Worm (Caenorhabditis elegans) whole organism, L4 larva: ENCODE measurements around the gene Y43F4A.4.
A peak's percentile ranks its signal among the peaks of the same experiment; 100 is the strongest.

Experiments
- D1046.2 ChIP-seq: fragments of 200-800 bp; sonication (Bioruptor generic); IDR thresholded peaks from 2 replicates; pipeline ENCODE4 v1.3.6; 2022; ENCODE audit warnings: missing genetic modification characterization, missing compliant biosample characterization
- F37D6.2 ChIP-seq: sonication (generic microtip); optimal IDR thresholded peaks from 2 replicates; lab custom pipeline; 2016; ENCODE audit warnings: mild to moderate bottlenecking, missing genetic modification characterization, missing compliant biosample characterization
- F44E2.7 ChIP-seq: fragments of 200-800 bp; sonication (Bioruptor generic); IDR thresholded peaks from 2 replicates; pipeline ENCODE4 v2.1.2; 2022; ENCODE audit warnings: missing genetic modification characterization, missing compliant biosample characterization
- T20F7.1 ChIP-seq: fragments of 200-800 bp; sonication (Bioruptor generic); optimal IDR thresholded peaks from 2 replicates; lab custom pipeline; 2018; ENCODE audit warnings: mild to moderate bottlenecking, missing genetic modification characterization, missing compliant biosample characterization
- T26A8.4 ChIP-seq: fragments of 200-800 bp; sonication (Bioruptor generic); IDR thresholded peaks from 2 replicates; pipeline ENCODE4 v1.3.6; 2022; ENCODE audit warnings: missing genetic modification characterization, missing compliant biosample characterization
- Y48G9A.11 ChIP-seq: fragments of 200-800 bp; sonication (Bioruptor generic); IDR thresholded peaks from 2 replicates; pipeline ENCODE4 v1.3.6; 2022; ENCODE audit warnings: missing genetic modification reagents, missing genetic modification characterization, missing compliant biosample characterization
- aha-1 ChIP-seq: fragments of 150-350 bp; peaks from one replicate; lab custom pipeline; 2014; ENCODE audit warnings: missing biosample characterization, missing genetic modification characterization
- aly-2 ChIP-seq: sonication (generic microtip); optimal IDR thresholded peaks from 2 replicates; lab custom pipeline; 2018; ENCODE audit warnings: missing biosample characterization, missing genetic modification characterization
- attf-4 ChIP-seq: sonication (generic microtip); optimal IDR thresholded peaks from 3 replicates; lab custom pipeline; 2017; ENCODE audit warnings: missing biosample characterization, missing genetic modification characterization
- ceh-20 ChIP-seq: fragments of 200-800 bp; sonication (Bioruptor generic); IDR thresholded peaks from 2 replicates; pipeline ENCODE4 v1.3.6; 2022; ENCODE audit warnings: missing genetic modification reagents, missing genetic modification characterization, missing compliant biosample characterization
- ceh-28 ChIP-seq: fragments of 150-350 bp; optimal IDR thresholded peaks from 2 replicates; lab custom pipeline; 2014; ENCODE audit warnings: missing biosample characterization, missing genetic modification reagents, missing genetic modification characterization
- ceh-44 ChIP-seq: fragments of 200-800 bp; sonication (Bioruptor generic); IDR thresholded peaks from 2 replicates; pipeline ENCODE4 v1.3.6; 2022; ENCODE audit warnings: missing genetic modification reagents, missing genetic modification characterization, missing compliant biosample characterization
- ctbp-1 ChIP-seq: fragments of 200-800 bp; sonication (Bioruptor generic); IDR thresholded peaks from 2 replicates; pipeline ENCODE4 v1.3.6; 2022; ENCODE audit warnings: missing genetic modification reagents, missing genetic modification characterization, missing compliant biosample characterization
- daf-16 ChIP-seq, 3 experiments: sonication (generic microtip); optimal IDR thresholded peaks; 2 replicates each; lab custom pipeline; 2016 to 2017; ENCODE audit warnings: missing genetic modification characterization in 3 of 3, missing genetic modification reagents in 3 of 3, mild to moderate bottlenecking in 2 of 3, missing compliant biosample characterization in 2 of 3, missing biosample characterization in 1 of 3, moderate library complexity in 1 of 3
- daf-19 ChIP-seq: fragments of 200-800 bp; sonication (Bioruptor generic); conservative IDR thresholded peaks from 2 replicates; pipeline ENCODE4 v1.3.6; 2022; ENCODE audit warnings: missing genetic modification characterization, missing compliant biosample characterization
- dpl-1 ChIP-seq: fragments of 150-350 bp; optimal IDR thresholded peaks from 2 replicates; lab custom pipeline; 2014; ENCODE audit warnings: missing biosample characterization, missing genetic modification reagents, missing genetic modification characterization
- egl-43 ChIP-seq: fragments of 200-800 bp; sonication (Bioruptor generic); IDR thresholded peaks from 2 replicates; pipeline ENCODE4 v1.3.6; 2022; ENCODE audit warnings: missing genetic modification reagents, missing genetic modification characterization, missing compliant biosample characterization
- fkh-10 ChIP-seq: fragments of 150-350 bp; optimal IDR thresholded peaks from 2 replicates; lab custom pipeline; 2014; ENCODE audit warnings: missing biosample characterization, missing genetic modification reagents, missing genetic modification characterization
- hlh-11 ChIP-seq: fragments of 200-800 bp; sonication (Bioruptor generic); optimal IDR thresholded peaks from 2 replicates; lab custom pipeline; 2018; ENCODE audit warnings: mild to moderate bottlenecking, missing genetic modification characterization, missing compliant biosample characterization
- hmg-1.1 ChIP-seq: fragments of 200-800 bp; sonication (Bioruptor generic); IDR thresholded peaks from 2 replicates; pipeline ENCODE4 v1.3.6; 2022; ENCODE audit warnings: missing genetic modification reagents, missing genetic modification characterization, missing compliant biosample characterization
- lim-7 ChIP-seq: fragments of 200-800 bp; sonication (Bioruptor generic); IDR thresholded peaks from 2 replicates; pipeline ENCODE4 v1.3.6; 2022; ENCODE audit warnings: missing genetic modification characterization, missing compliant biosample characterization
- lin-13 ChIP-seq: fragments of 150-350 bp; optimal IDR thresholded peaks from 2 replicates; lab custom pipeline; 2014; ENCODE audit warnings: missing biosample characterization, missing genetic modification reagents, missing genetic modification characterization
- lin-15B ChIP-seq: fragments of 150-350 bp; sonication (generic microtip); optimal IDR thresholded peaks from 3 replicates; lab custom pipeline; 2014; ENCODE audit warnings: missing biosample characterization, missing genetic modification characterization
- lin-29 ChIP-seq: fragments of 200-800 bp; sonication (Bioruptor generic); IDR thresholded peaks from 2 replicates; pipeline ENCODE4 v1.3.6; 2022; ENCODE audit warnings: missing genetic modification reagents, missing genetic modification characterization, missing compliant biosample characterization
- madf-9 ChIP-seq: fragments of 200-800 bp; sonication (Bioruptor generic); conservative IDR thresholded peaks from 2 replicates; pipeline ENCODE4 v1.3.6; 2022; ENCODE audit warnings: missing genetic modification reagents, missing genetic modification characterization, missing compliant biosample characterization
- mdt-29 ChIP-seq: fragments of 200-800 bp; sonication (Bioruptor generic); IDR thresholded peaks from 2 replicates; pipeline ENCODE4 v1.3.6; 2022; ENCODE audit warnings: missing genetic modification reagents, missing genetic modification characterization, missing compliant biosample characterization
- mxl-2 ChIP-seq: fragments of 200-800 bp; sonication (Bioruptor generic); conservative IDR thresholded peaks from 2 replicates; pipeline ENCODE4 v1.3.6; 2022; ENCODE audit warnings: missing genetic modification reagents, missing genetic modification characterization, missing compliant biosample characterization
- mxl-3 ChIP-seq: fragments of 200-800 bp; sonication (Bioruptor generic); optimal IDR thresholded peaks from 2 replicates; lab custom pipeline; 2018; ENCODE audit warnings: mild to moderate bottlenecking, missing genetic modification characterization, missing compliant biosample characterization
- nhr-10 ChIP-seq: fragments of 150-350 bp; optimal IDR thresholded peaks from 2 replicates; lab custom pipeline; 2014; ENCODE audit warnings: missing biosample characterization, missing genetic modification characterization
- nhr-102 ChIP-seq: sonication (generic microtip); optimal IDR thresholded peaks from 2 replicates; lab custom pipeline; 2016; ENCODE audit warnings: mild to moderate bottlenecking, missing genetic modification characterization, moderate library complexity, missing compliant biosample characterization
- nhr-25 ChIP-seq: sonication (generic microtip); optimal IDR thresholded peaks from 2 replicates; lab custom pipeline; 2017; ENCODE audit warnings: missing genetic modification characterization, mild to moderate bottlenecking, missing compliant biosample characterization, antibody characterized with exemption, moderate library complexity, borderline replicate concordance; ENCODE audit not compliant: insufficient read depth
- nhr-41 ChIP-seq: fragments of 200-800 bp; sonication (Bioruptor generic); IDR thresholded peaks from 2 replicates; pipeline ENCODE4 v1.3.6; 2022; ENCODE audit warnings: missing genetic modification reagents, missing genetic modification characterization, missing compliant biosample characterization
- nhr-48 ChIP-seq: sonication (generic microtip); optimal IDR thresholded peaks from 2 replicates; lab custom pipeline; 2016; ENCODE audit warnings: mild to moderate bottlenecking, missing genetic modification characterization, missing compliant biosample characterization
- pha-4 ChIP-seq, 2 experiments: fragments of 150-350 bp in 1 of 2; fragments of 200-800 bp in 1 of 2; sonication (Bioruptor generic) in 1 of 2; IDR thresholded peaks in 1 of 2; optimal IDR thresholded peaks in 1 of 2; 2 replicates each; pipeline versions ENCODE4 v1.3.6 to Lab custom; 2014 to 2022; ENCODE audit warnings: missing genetic modification characterization in 2 of 2, missing genetic modification reagents in 2 of 2, missing biosample characterization in 1 of 2, missing compliant biosample characterization in 1 of 2
- php-3 ChIP-seq: fragments of 200-800 bp; sonication (Bioruptor generic); IDR thresholded peaks from 2 replicates; pipeline ENCODE4 v1.3.6; 2022; ENCODE audit warnings: missing genetic modification reagents, missing genetic modification characterization, missing compliant biosample characterization
- set-16 ChIP-seq: fragments of 200-800 bp; sonication (Bioruptor generic); IDR thresholded peaks from 2 replicates; pipeline ENCODE4 v1.3.6; 2022; ENCODE audit warnings: missing genetic modification reagents, missing genetic modification characterization, missing compliant biosample characterization
- spr-1 ChIP-seq: sonication (generic microtip); optimal IDR thresholded peaks from 2 replicates; lab custom pipeline; 2016; ENCODE audit warnings: mild to moderate bottlenecking, missing genetic modification characterization, missing compliant biosample characterization
- tag-97 ChIP-seq: fragments of 200-800 bp; sonication (Bioruptor generic); IDR thresholded peaks from 2 replicates; pipeline ENCODE4 v1.3.6; 2022; ENCODE audit warnings: missing genetic modification characterization, missing compliant biosample characterization
- unc-130 ChIP-seq: sonication (generic microtip); optimal IDR thresholded peaks from 2 replicates; lab custom pipeline; 2016; ENCODE audit warnings: missing genetic modification reagents, missing genetic modification characterization, missing compliant biosample characterization
- unc-62 ChIP-seq, 3 experiments: fragments of 150-350 bp in 1 of 3; sonication (generic microtip); optimal IDR thresholded peaks in 2 of 3; peaks in 1 of 3; 1 replicate in 1 of 3; 2 replicates in 2 of 3; lab custom pipeline; 2014 to 2017; ENCODE audit warnings: missing biosample characterization in 3 of 3, missing genetic modification characterization in 3 of 3, missing genetic modification reagents in 3 of 3, missing genotype in 1 of 3
- zip-11 ChIP-seq: fragments of 200-800 bp; sonication (Bioruptor generic); IDR thresholded peaks from 2 replicates; pipeline ENCODE4 v1.3.6; 2022; ENCODE audit warnings: missing genetic modification characterization, missing compliant biosample characterization
- zip-2 ChIP-seq: fragments of 150-350 bp; optimal IDR thresholded peaks from 2 replicates; lab custom pipeline; 2014; ENCODE audit warnings: missing biosample characterization, missing genetic modification characterization
- ztf-11 ChIP-seq: fragments of 150-350 bp; optimal IDR thresholded peaks from 2 replicates; lab custom pipeline; 2014; ENCODE audit warnings: missing biosample characterization, missing genetic modification characterization

Y43F4A.4 gene

DNA sequence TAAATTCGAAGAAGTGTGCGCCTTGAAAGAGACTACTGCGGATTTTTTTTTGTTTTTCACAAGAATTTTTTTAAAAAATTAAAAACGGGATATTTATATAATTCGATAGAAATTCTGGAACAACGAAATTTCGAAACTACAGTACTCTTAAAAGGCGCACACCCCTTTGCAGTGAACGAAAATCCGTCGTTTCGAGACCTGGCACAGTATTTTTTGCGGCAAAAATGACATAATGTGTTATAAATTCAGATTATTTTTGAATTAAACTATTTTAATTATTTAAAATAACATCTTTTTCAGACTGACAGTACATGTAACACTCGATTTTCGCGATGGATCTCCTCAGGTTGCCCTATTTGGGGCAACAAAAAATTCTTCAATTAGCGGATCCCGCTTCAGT lies 17.6 kb downstream of the Y43F4A.4 start, which contains the start of gene F56A8.4:
F56A8.4 (plus strand) TSS at position 301 of the 400 bp plus-strand sequence.
- TF ChIP-seq zip-11, result no peak
- no peak for TF ChIP-seq lin-13 (GFP tag; lab: Kevin White, UChicago)
- TF ChIP-seq tag-97 (GFP tag; lab: Robert Waterston, UW), result no peak
- TF ChIP-seq nhr-25 (tag; lab: Kevin White, UChicago), result no peak
- no peak for TF ChIP-seq ceh-20 (GFP tag; lab: Robert Waterston, UW)
- no peak for TF ChIP-seq mdt-29 (GFP tag; lab: Robert Waterston, UW)
- no peak for TF ChIP-seq attf-4 (tag; lab: Kevin White, UChicago)
- TF ChIP-seq nhr-41 (GFP tag; lab: Robert Waterston, UW), result no peak
- no peak for TF ChIP-seq lin-15B (tag; lab: Kevin White, UChicago)
- TF ChIP-seq ceh-28, result no peak
- no peak for TF ChIP-seq T20F7.1
- no peak for TF ChIP-seq unc-130
- TF ChIP-seq aly-2 (tag; lab: Kevin White, UChicago), result no peak

DNA sequence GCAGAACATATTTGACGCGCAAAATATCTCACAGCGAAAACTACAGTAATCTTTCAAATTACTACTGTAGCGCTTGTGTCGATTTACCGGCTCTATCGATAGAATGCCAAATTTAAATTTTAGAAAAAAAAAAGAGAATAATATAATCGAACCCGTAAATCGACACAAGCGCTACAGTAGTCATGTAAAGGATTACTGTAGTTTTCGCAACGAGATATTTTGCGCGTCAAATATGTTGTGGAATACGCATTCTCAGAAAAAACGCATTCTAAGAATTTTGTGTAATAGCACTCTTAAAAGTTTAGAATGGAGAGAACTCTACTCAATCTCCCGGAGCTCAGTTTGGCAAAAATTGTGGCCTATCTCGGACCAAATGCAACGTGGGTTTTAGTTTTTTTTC lies 20.2 kb downstream of the Y43F4A.4 start, which contains the start of gene F56A8.5:
F56A8.5 (plus strand) TSS at position 301 of the 400 bp plus-strand sequence.
- TF ChIP-seq lin-15B (tag; lab: Kevin White, UChicago) (no peak), ctbp-1 (GFP tag; lab: Robert Waterston, UW) (no peak), lin-13 (GFP tag; lab: Kevin White, UChicago) (no peak), nhr-10 (tag; lab: Kevin White, UChicago) (no peak), F44E2.7 (GFP tag; lab: Robert Waterston, UW) (no peak), Y48G9A.11 (GFP tag; lab: Robert Waterston, UW) (no peak), nhr-102 (no peak), ceh-28 (no peak)

DNA sequence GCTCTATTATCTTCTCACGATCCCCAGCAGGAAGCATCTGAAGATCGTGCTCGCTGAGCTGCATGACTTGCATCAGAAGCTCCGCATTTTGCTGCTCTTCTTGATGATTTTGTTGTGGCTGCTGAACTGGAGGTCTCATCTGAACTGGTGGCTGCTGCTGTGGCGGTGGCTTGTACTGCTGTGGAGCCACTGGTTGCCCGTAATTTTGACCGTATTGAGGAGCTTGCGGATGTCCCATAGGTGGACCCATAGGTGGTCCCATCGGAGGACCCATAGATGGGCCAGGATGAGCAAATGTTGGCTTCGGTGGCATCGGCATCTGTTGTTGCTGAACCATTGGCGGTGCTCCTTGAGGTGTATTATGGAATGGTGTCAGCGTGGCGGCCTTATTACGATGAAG lies 21.7 kb downstream of the Y43F4A.4 start:
- TF ChIP-seq php-3 (GFP tag; lab: Robert Waterston, UW) (0 out of 2 replicates have a peak, but pooled peaks have one; percentile 8), unc-62 (GFP tag; optimal IDR thresholded peaks at IDR 0.05 in 1 of 2; lab: Kevin White, UChicago) (peak in 1 of 2 experiments; percentile 28), unc-62 (tag; optimal IDR thresholded peaks at IDR 0.05; lab: Kevin White, UChicago) (no peak), ceh-44 (GFP tag; lab: Robert Waterston, UW) (no peak), T20F7.1 (no peak), aha-1 (tag; lab: Kevin White, UChicago) (no peak), nhr-102 (no peak), spr-1 (no peak), madf-9 (no peak), Y48G9A.11 (GFP tag; lab: Robert Waterston, UW) (no peak), set-16 (GFP tag; lab: Robert Waterston, UW) (peak; percentile 57), nhr-48 (no peak)

DNA sequence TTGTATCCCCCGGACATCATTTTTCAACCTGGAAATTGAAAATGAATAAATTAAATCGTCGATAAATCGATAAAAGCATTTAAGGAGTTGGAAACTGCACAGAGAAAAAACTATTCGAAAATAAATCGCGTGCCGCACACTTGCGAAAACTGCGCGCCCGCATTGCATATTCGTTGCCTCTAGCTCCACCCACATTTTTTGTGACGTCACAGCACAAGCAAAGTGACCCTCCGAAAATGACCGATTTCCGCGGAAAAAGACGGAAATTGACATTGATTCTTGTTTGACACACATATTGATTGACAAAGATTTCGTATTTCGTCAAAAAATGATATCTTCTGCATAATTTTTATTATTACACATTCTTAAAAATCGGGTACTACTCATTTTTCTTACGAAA lies 23.5 kb downstream of the Y43F4A.4 start, which contains the start of gene cpf-2:
cpf-2 (minus strand) TSS at position 28 of the 400 bp plus-strand sequence.
- TF ChIP-seq pha-4 (GFP tag; IDR thresholded peaks at IDR 0.05; lab: Robert Waterston, UW), result 0 out of 2 replicates have a peak, but pooled peaks have one; percentile 24
- TF ChIP-seq pha-4 (tag; optimal IDR thresholded peaks at IDR 0.05; lab: Kevin White, UChicago), result no peak
- peak; percentile 63; the same call in 1 of the 2 replicates for TF ChIP-seq lim-7
- TF ChIP-seq unc-62 (GFP tag; optimal IDR thresholded peaks at IDR 0.05 in 1 of 2; lab: Kevin White, UChicago), result peak in 1 of 2 experiments; percentile 74
- TF ChIP-seq unc-62 (tag; optimal IDR thresholded peaks at IDR 0.05; lab: Kevin White, UChicago), result no peak
- TF ChIP-seq T26A8.4 (GFP tag; lab: Robert Waterston, UW), result peak; percentile 67
- TF ChIP-seq ztf-11 (tag; lab: Kevin White, UChicago), result no peak
- TF ChIP-seq nhr-41 (GFP tag; lab: Robert Waterston, UW), result no peak
- TF ChIP-seq ctbp-1 (GFP tag; lab: Robert Waterston, UW), result peak; percentile 57; the same call in 1 of the 2 replicates
- TF ChIP-seq nhr-102, result peak; percentile 40
- peak; percentile 53 for TF ChIP-seq mxl-3 (GFP tag; lab: Kevin White, UChicago)
- no peak for TF ChIP-seq mxl-2 (GFP tag; lab: Robert Waterston, UW)
- peak; percentile 78 for TF ChIP-seq hmg-1.1
- peak in 1 of 2 experiments; percentile 3 for TF ChIP-seq daf-16 (GFP tag; optimal IDR thresholded peaks at IDR 0.05; lab: Kevin White, UChicago)
- peak; percentile 52 for TF ChIP-seq daf-16 (tag; optimal IDR thresholded peaks at IDR 0.05; lab: Kevin White, UChicago)
- TF ChIP-seq zip-2 (tag; lab: Kevin White, UChicago), result peak; percentile 6
- TF ChIP-seq lin-29 (GFP tag; lab: Robert Waterston, UW), result no peak
- peak; percentile 59 for TF ChIP-seq dpl-1
- peak; percentile 76 for TF ChIP-seq egl-43 (GFP tag; lab: Robert Waterston, UW)
- peak; percentile 61 for TF ChIP-seq hlh-11
- TF ChIP-seq fkh-10 (GFP tag; lab: Kevin White, UChicago), result peak; percentile 40
- no peak for TF ChIP-seq D1046.2 (GFP tag; lab: Robert Waterston, UW)
- TF ChIP-seq F37D6.2 (tag; lab: Kevin White, UChicago), result peak; percentile 30
- no peak for TF ChIP-seq php-3 (GFP tag; lab: Robert Waterston, UW)
- no peak for TF ChIP-seq daf-19 (GFP tag; lab: Robert Waterston, UW)
